ENCODE assay signal across 2 fruit fly cellular contexts in genomic region chr3L:20320044-20320443, dm6.
TF ChIP-seq lines count a peak whose summit lies in the region.

No protein-coding gene starts in this region.

- peak; percentile 50 to 78 for TF ChIP-seq CTCF in S2 (optimal IDR thresholded peaks at IDR 0.05; lab: Kevin White, UChicago)
- peak; percentile 91 for TF ChIP-seq CTCF in whole organism, embryonic (GFP tag; optimal IDR thresholded peaks at IDR 0.05; lab: Kevin White, UChicago)

TF ChIP-seq in whole organism, embryonic, 481 proteins besides CTCF, POLR2A, EP300 and RAD21:
- TF ChIP-seq CG17361 (GFP tag; IDR thresholded peaks at IDR 0.05; lab: Robert Waterston, UW) (no peak), CG11695 (GFP tag; IDR thresholded peaks at IDR 0.05; lab: Robert Waterston, UW) (no peak), CG6791 (GFP tag; IDR thresholded peaks at IDR 0.05; lab: Robert Waterston, UW; ENCODE audit: partially characterized antibody) (peak; percentile 51; the same call in 2 of the 3 replicates), knrl (GFP tag; IDR thresholded peaks at IDR 0.05; lab: Robert Waterston, UW; ENCODE audit: partially characterized antibody) (peak; percentile 49; the same call in 1 of the 3 replicates), CG2199 (GFP tag; IDR thresholded peaks at IDR 0.05; lab: Robert Waterston, UW) (peak; percentile 82), CG31388 (GFP tag; optimal IDR thresholded peaks at IDR 0.05; lab: Kevin White, UChicago) (no peak), amos (GFP tag; IDR thresholded peaks at IDR 0.05; lab: Robert Waterston, UW; ENCODE audit: partially characterized antibody) (peak; percentile 57), CG11456 (GFP tag; IDR thresholded peaks at IDR 0.05; lab: Robert Waterston, UW) (peak; percentile 42; the same call in 1 of the 3 replicates), stwl (tag; optimal IDR thresholded peaks at IDR 0.05; lab: Kevin White, UChicago) (peak; percentile 12), bbx (GFP tag; IDR thresholded peaks at IDR 0.05; lab: Robert Waterston, UW; ENCODE audit: partially characterized antibody) (peak; percentile 43; the same call in 1 of the 2 replicates), Side (GFP tag; optimal IDR thresholded peaks at IDR 0.05; lab: Kevin White, UChicago) (no peak), CG9932 (GFP tag; IDR thresholded peaks at IDR 0.05; lab: Robert Waterston, UW) (0 out of 2 replicates have a peak, but pooled peaks have one; percentile 14), BEAF-32 (GFP tag; optimal IDR thresholded peaks at IDR 0.05; lab: Kevin White, UChicago) (peak; percentile 52), Bgb (GFP tag; IDR thresholded peaks at IDR 0.05; lab: Robert Waterston, UW; ENCODE audit: partially characterized antibody) (peak; percentile 65), CG16813 (GFP tag; IDR thresholded peaks at IDR 0.05; lab: Robert Waterston, UW; ENCODE audit: partially characterized antibody) (peak; percentile 53)
